Fruit fly (Drosophila melanogaster): ENCODE results near the gene CG32104.
A peak's percentile ranks its signal among the peaks of the same experiment; 100 is the strongest.

Gene CG32104

dm6 chr3L:12442593-12442992 is 43.5 kb upstream of the CG32104 start (continued):
- TF ChIP-seq Lhr (GFP tag; optimal IDR thresholded peaks at IDR 0.05) (no peak), ash1 (GFP tag; optimal IDR thresholded peaks at IDR 0.05) (no peak), Mad (GFP tag; optimal IDR thresholded peaks at IDR 0.05) (no peak), bsh (GFP tag; optimal IDR thresholded peaks at IDR 0.05) (peak; percentile 20 to 47), CG14710 (tag; optimal IDR thresholded peaks at IDR 0.05) (peak; percentile 38), ranshi (GFP tag; IDR thresholded peaks at IDR 0.05) (no peak), Doc3 (GFP tag; IDR thresholded peaks at IDR 0.05; ENCODE audit: partially characterized antibody) (no peak), Pdp1 (GFP tag; optimal IDR thresholded peaks at IDR 0.05) (peak in 1 of 2 experiments; percentile 39), CG12299 (tag; optimal IDR thresholded peaks at IDR 0.05) (no peak), ham (GFP tag; IDR thresholded peaks at IDR 0.05) (no peak), CG9727 (GFP tag; optimal IDR thresholded peaks at IDR 0.05) (peak; percentile 11), CG13775 (GFP tag; optimal IDR thresholded peaks at IDR 0.05) (no peak), sens-2 (GFP tag; IDR thresholded peaks at IDR 0.05) (no peak), danr (GFP tag; IDR thresholded peaks at IDR 0.05) (no peak), bab2 (GFP tag; optimal IDR thresholded peaks at IDR 0.05) (no peak), CG12391 (tag; optimal IDR thresholded peaks at IDR 0.05) (peak; percentile 32), sob (GFP tag; IDR thresholded peaks at IDR 0.05) (no peak), CHES-1-like (GFP tag; optimal IDR thresholded peaks at IDR 0.05) (no peak), mirr (GFP tag; optimal IDR thresholded peaks at IDR 0.05) (no peak), Myb (GFP tag; optimal IDR thresholded peaks at IDR 0.05) (no peak), CG8290 (GFP tag; optimal IDR thresholded peaks at IDR 0.05) (no peak), CG8290 (tag; optimal IDR thresholded peaks at IDR 0.05) (no peak), CG4707 (GFP tag; optimal IDR thresholded peaks at IDR 0.05) (peak; percentile 75), ftz-f1 (GFP tag; optimal IDR thresholded peaks at IDR 0.05) (no peak), cad (GFP tag; optimal IDR thresholded peaks at IDR 0.05) (no peak), nerfin-1 (tag; optimal IDR thresholded peaks at IDR 0.05) (no peak), CG10462 (GFP tag; optimal IDR thresholded peaks at IDR 0.05) (no peak), CG1024 (GFP tag; IDR thresholded peaks at IDR 0.05) (no peak), fu2 (GFP tag; optimal IDR thresholded peaks at IDR 0.05) (no peak)

dm6 chr3L:12434432-12434831 is 35.3 kb upstream of the CG32104 start:
- TF ChIP-seq knrl (GFP tag; IDR thresholded peaks at IDR 0.05; ENCODE audit: partially characterized antibody) (peak; percentile 39; the same call in 1 of the 3 replicates), Xrp1 (GFP tag; IDR thresholded peaks at IDR 0.05) (no peak), CG12219 (GFP tag; optimal IDR thresholded peaks at IDR 0.05) (no peak), psq (GFP tag; optimal IDR thresholded peaks at IDR 0.05) (no peak), vnd (GFP tag; IDR thresholded peaks at IDR 0.05; ENCODE audit: partially characterized antibody) (0 out of 3 replicates have a peak, but pooled peaks have one; percentile 40), Nf-YA (GFP tag; IDR thresholded peaks at IDR 0.05) (peak; percentile 98), row (GFP tag; IDR thresholded peaks at IDR 0.05) (no peak), Chrac-16 (GFP tag; optimal IDR thresholded peaks at IDR 0.05) (no peak), slbo (GFP tag; IDR thresholded peaks at IDR 0.05) (no peak), CG3281 (GFP tag; optimal IDR thresholded peaks at IDR 0.05) (no peak), lmd (GFP tag; IDR thresholded peaks at IDR 0.05) (no peak), Hr51 (GFP tag; optimal IDR thresholded peaks at IDR 0.05) (no peak), wek (GFP tag; optimal IDR thresholded peaks at IDR 0.05) (no peak), CG9437 (GFP tag; optimal IDR thresholded peaks at IDR 0.05) (no peak), Doc3 (GFP tag; IDR thresholded peaks at IDR 0.05; ENCODE audit: partially characterized antibody) (no peak), NfI (GFP tag; optimal IDR thresholded peaks at IDR 0.05) (no peak), ranshi (GFP tag; IDR thresholded peaks at IDR 0.05) (no peak), Dbx (GFP tag; IDR thresholded peaks at IDR 0.05) (no peak), dmrt11E (tag; optimal IDR thresholded peaks at IDR 0.05) (no peak), CG31365 (tag; optimal IDR thresholded peaks at IDR 0.05) (no peak), CG1602 (GFP tag; optimal IDR thresholded peaks at IDR 0.05) (no peak), tio (GFP tag; optimal IDR thresholded peaks at IDR 0.05) (no peak), danr (GFP tag; IDR thresholded peaks at IDR 0.05) (no peak), nom (GFP tag; optimal IDR thresholded peaks at IDR 0.05) (no peak), CG14710 (tag; optimal IDR thresholded peaks at IDR 0.05) (no peak), HLH54F (GFP tag; optimal IDR thresholded peaks at IDR 0.05) (no peak), CG13894 (tag; optimal IDR thresholded peaks at IDR 0.05) (no peak)
